Worm (Caenorhabditis elegans): ENCODE measurements around the gene Y6E2A.5.

DNA sequence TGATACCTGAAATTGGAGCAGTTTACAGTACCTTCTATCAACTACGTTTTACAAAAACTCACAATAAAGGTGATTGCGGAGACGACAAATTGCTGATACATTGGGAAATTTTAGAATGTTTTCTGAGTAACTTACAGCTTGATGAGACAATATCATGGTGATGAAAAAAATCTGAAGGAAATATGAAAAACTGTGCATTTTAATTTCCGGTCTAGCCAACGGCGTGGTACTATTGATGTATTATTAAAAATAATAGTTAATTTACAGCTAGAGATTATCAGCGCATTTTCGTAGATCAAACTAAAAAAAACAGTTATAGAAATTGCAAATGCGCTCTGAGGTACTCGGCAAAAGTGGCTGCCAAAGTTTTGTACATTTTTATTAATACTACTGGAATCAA is 20.4 kb downstream of the Y6E2A.5 start, which contains the start of gene srx-29:
- TF ChIP-seq unc-62 (GFP tag; optimal IDR thresholded peaks at IDR 0.05) (no peak), ztf-11 (tag; optimal IDR thresholded peaks at IDR 0.05) (no peak), nhr-11 (tag; optimal IDR thresholded peaks at IDR 0.05) (no peak), elt-3 (tag; optimal IDR thresholded peaks at IDR 0.05) (no peak), pag-3 (tag; optimal IDR thresholded peaks at IDR 0.05; ENCODE audit: borderline replicate concordance, insufficient read depth) (no peak), lin-13 (GFP tag; optimal IDR thresholded peaks at IDR 0.05) (no peak), ceh-90 (tag; optimal IDR thresholded peaks at IDR 0.05) (no peak), egl-27 (tag; optimal IDR thresholded peaks at IDR 0.05) (no peak), dsc-1 (tag; optimal IDR thresholded peaks at IDR 0.05) (no peak), nhr-12 (tag; optimal IDR thresholded peaks at IDR 0.05) (no peak), C04F5.9 (tag; optimal IDR thresholded peaks at IDR 0.05) (no peak)
